Fruit fly (Drosophila melanogaster) whole organism, embryonic: ENCODE results near the gene Fbxl4.

Source experiments
- Atf-2 ChIP-seq: fragments of 200-800 bp; sonication (Bioruptor generic); optimal IDR thresholded peaks from 2 replicates; lab custom pipeline; 2016; ENCODE audit warnings: missing biosample characterization, missing genetic modification characterization
- BEAF-32 ChIP-seq: fragments of 200-800 bp; sonication (Bioruptor generic); optimal IDR thresholded peaks from 3 replicates; lab custom pipeline; 2017; ENCODE audit warnings: missing biosample characterization, missing genetic modification characterization, mild to moderate bottlenecking, moderate library complexity, missing genetic modification reagents
- CG10147 ChIP-seq: fragments of 200-800 bp; sonication (Bioruptor generic); optimal IDR thresholded peaks from 2 replicates; lab custom pipeline; 2019; ENCODE audit warnings: missing biosample characterization, mild to moderate bottlenecking, missing genetic modification characterization, moderate library complexity
- CG1024 ChIP-seq: fragments of 200-800 bp; sonication (Bioruptor generic); IDR thresholded peaks from 2 replicates; pipeline ENCODE4 v1.3.6; 2022; ENCODE audit warnings: missing biosample characterization, missing genetic modification characterization
- CG10267 ChIP-seq: fragments of 200-800 bp; sonication (Bioruptor generic); optimal IDR thresholded peaks from 2 replicates; lab custom pipeline; 2018; ENCODE audit warnings: missing biosample characterization, mild to moderate bottlenecking, missing genetic modification characterization, moderate library complexity
- CG10959 ChIP-seq: fragments of 200-800 bp; sonication (Bioruptor generic); IDR thresholded peaks from 2 replicates; pipeline ENCODE4 v1.3.6; 2022; ENCODE audit warnings: missing biosample characterization, missing genetic modification characterization
- CG11247 ChIP-seq: fragments of 200-800 bp; sonication (Bioruptor generic); IDR thresholded peaks from 2 replicates; pipeline ENCODE4 v1.3.6; 2022; ENCODE audit warnings: missing biosample characterization, missing genetic modification characterization
- CG11723 ChIP-seq: fragments of 200-800 bp; sonication (Bioruptor generic); optimal IDR thresholded peaks from 2 replicates; lab custom pipeline; 2017; ENCODE audit warnings: missing biosample characterization, mild to moderate bottlenecking, missing genetic modification characterization
- CG13624 ChIP-seq: fragments of 200-800 bp; sonication (Bioruptor generic); optimal IDR thresholded peaks from 2 replicates; lab custom pipeline; 2016; ENCODE audit warnings: missing biosample characterization, missing genetic modification characterization
- CG13775 ChIP-seq: fragments of 200-800 bp; sonication (Bioruptor generic); optimal IDR thresholded peaks from 3 replicates; lab custom pipeline; 2017; ENCODE audit warnings: missing biosample characterization, mild to moderate bottlenecking, missing genetic modification characterization
- CG15514 ChIP-seq: fragments of 200-800 bp; sonication (Bioruptor generic); optimal IDR thresholded peaks from 3 replicates; lab custom pipeline; 2017; ENCODE audit warnings: missing biosample characterization, missing genetic modification characterization, mild to moderate bottlenecking, moderate library complexity, missing genetic modification reagents
- CG17385 ChIP-seq: fragments of 200-800 bp; sonication (Bioruptor generic); optimal IDR thresholded peaks from 3 replicates; lab custom pipeline; 2018; ENCODE audit warnings: missing biosample characterization, mild to moderate bottlenecking, missing genetic modification characterization
- CG2116 ChIP-seq: fragments of 200-800 bp; sonication (Bioruptor generic); optimal IDR thresholded peaks from 3 replicates; lab custom pipeline; 2018; ENCODE audit warnings: missing biosample characterization, mild to moderate bottlenecking, missing genetic modification characterization
- CG31365 ChIP-seq: fragments of 200-800 bp; sonication (Bioruptor generic); optimal IDR thresholded peaks from 2 replicates; lab custom pipeline; 2018; ENCODE audit warnings: missing biosample characterization, mild to moderate bottlenecking, missing genetic modification characterization
- CG3847 ChIP-seq: fragments of 200-800 bp; sonication (Bioruptor generic); IDR thresholded peaks from 2 replicates; pipeline ENCODE4 v1.3.6; 2022; ENCODE audit warnings: missing biosample characterization, missing genetic modification characterization
- CG3995 ChIP-seq: fragments of 200-800 bp; sonication (Bioruptor generic); optimal IDR thresholded peaks from 3 replicates; lab custom pipeline; 2016; ENCODE audit warnings: missing biosample characterization, missing genetic modification characterization
- CG8281 ChIP-seq: fragments of 200-800 bp; sonication (Bioruptor generic); optimal IDR thresholded peaks from 2 replicates; lab custom pipeline; 2018; ENCODE audit warnings: missing biosample characterization, mild to moderate bottlenecking, missing genetic modification characterization, moderate library complexity
- CG9215 ChIP-seq: fragments of 200-800 bp; sonication (Bioruptor generic); IDR thresholded peaks from 2 replicates; pipeline ENCODE4 v1.3.6; 2022; ENCODE audit warnings: missing biosample characterization, missing genetic modification characterization
- CG9797 ChIP-seq: fragments of 200-800 bp; sonication (Bioruptor generic); optimal IDR thresholded peaks from 3 replicates; lab custom pipeline; 2018; ENCODE audit warnings: missing biosample characterization, mild to moderate bottlenecking, missing genetic modification characterization
- CG9932 ChIP-seq: fragments of 200-800 bp; sonication (Bioruptor generic); IDR thresholded peaks from 2 replicates; pipeline ENCODE4 v1.3.6; 2022; ENCODE audit warnings: missing biosample characterization, missing genetic modification characterization
- Dip2 ChIP-seq: fragments of 200-800 bp; sonication (Bioruptor generic); IDR thresholded peaks from 2 replicates; pipeline ENCODE4 v1.3.6; 2022; ENCODE audit warnings: missing biosample characterization, missing genetic modification characterization
- Drgx ChIP-seq: fragments of 200-800 bp; sonication (Bioruptor generic); IDR thresholded peaks from 2 replicates; pipeline ENCODE4 v1.3.6; 2022; ENCODE audit warnings: missing biosample characterization, missing genetic modification characterization
- Fer2 ChIP-seq: fragments of 200-800 bp; sonication (Bioruptor generic); optimal IDR thresholded peaks from 2 replicates; lab custom pipeline; 2018; ENCODE audit warnings: missing biosample characterization, mild to moderate bottlenecking, missing genetic modification characterization, moderate library complexity
- H15 ChIP-seq: fragments of 200-800 bp; sonication (Bioruptor generic); IDR thresholded peaks from 3 replicates; pipeline ENCODE4 v1.3.6; 2022; ENCODE audit warnings: missing biosample characterization, missing genetic modification characterization
- Hsf ChIP-seq: fragments of 200-800 bp; sonication (Bioruptor generic); optimal IDR thresholded peaks from 3 replicates; lab custom pipeline; 2016; ENCODE audit warnings: missing biosample characterization, missing genetic modification characterization
- Jarid2 ChIP-seq: fragments of 200-800 bp; sonication (Bioruptor generic); optimal IDR thresholded peaks from 3 replicates; lab custom pipeline; 2017; ENCODE audit warnings: mild to moderate bottlenecking, missing biosample characterization, missing genetic modification reagents, missing genetic modification characterization
- MBD-R2 ChIP-seq: fragments of 200-800 bp; sonication (Bioruptor generic); IDR thresholded peaks from 2 replicates; pipeline ENCODE4 v1.3.6; 2022; ENCODE audit warnings: missing biosample characterization, missing genetic modification characterization
- MESR4 ChIP-seq: fragments of 200-800 bp; sonication (Bioruptor generic); optimal IDR thresholded peaks from 2 replicates; lab custom pipeline; 2018; ENCODE audit warnings: missing biosample characterization, mild to moderate bottlenecking, missing genetic modification characterization, moderate library complexity
- Mes4 ChIP-seq: fragments of 200-800 bp; sonication (Bioruptor generic); optimal IDR thresholded peaks from 2 replicates; lab custom pipeline; 2016; ENCODE audit warnings: missing biosample characterization, missing genetic modification characterization
- Myb ChIP-seq: fragments of 200-800 bp; sonication (Bioruptor generic); optimal IDR thresholded peaks from 2 replicates; lab custom pipeline; 2016; ENCODE audit warnings: missing biosample characterization, missing genetic modification characterization
- NK7.1 ChIP-seq: fragments of 200-800 bp; sonication (Bioruptor generic); optimal IDR thresholded peaks from 3 replicates; lab custom pipeline; 2016; ENCODE audit warnings: missing biosample characterization, missing genetic modification characterization
- Sry-β ChIP-seq: fragments of 200-800 bp; sonication (Bioruptor generic); optimal IDR thresholded peaks from 2 replicates; lab custom pipeline; 2018; ENCODE audit warnings: missing biosample characterization, mild to moderate bottlenecking, missing genetic modification characterization, moderate library complexity
- bbx ChIP-seq: fragments of 200-800 bp; sonication (Bioruptor generic); IDR thresholded peaks from 2 replicates; pipeline ENCODE4 v1.3.6; 2022; ENCODE audit warnings: missing biosample characterization, missing genetic modification characterization; ENCODE audit not compliant: partially characterized antibody
- br ChIP-seq: fragments of >200 bp; optimal IDR thresholded peaks from 2 replicates; lab custom pipeline; 2017
- crp ChIP-seq, 2 experiments: fragments of 200-800 bp; sonication (Bioruptor generic); optimal IDR thresholded peaks; 2 replicates in 1 of 2; 3 replicates in 1 of 2; lab custom pipeline; 2017; ENCODE audit warnings: missing biosample characterization in 2 of 2, missing genetic modification characterization in 2 of 2, mild to moderate bottlenecking in 1 of 2, moderate library complexity in 1 of 2
- eyg ChIP-seq: fragments of 200-800 bp; sonication (Bioruptor generic); optimal IDR thresholded peaks from 3 replicates; lab custom pipeline; 2016; ENCODE audit warnings: missing biosample characterization, missing genetic modification characterization
- fru ChIP-seq: fragments of >200 bp; optimal IDR thresholded peaks from 2 replicates; lab custom pipeline; 2017
- gro ChIP-seq: fragments of 200-800 bp; sonication (Bioruptor generic); optimal IDR thresholded peaks from 2 replicates; lab custom pipeline; 2016; ENCODE audit warnings: missing biosample characterization, missing genetic modification characterization
- h ChIP-seq: fragments of >200 bp; optimal IDR thresholded peaks from 2 replicates; lab custom pipeline; 2017
- kah ChIP-seq: fragments of 200-800 bp; sonication (Bioruptor generic); optimal IDR thresholded peaks from 2 replicates; lab custom pipeline; 2018; ENCODE audit warnings: missing biosample characterization, mild to moderate bottlenecking, missing genetic modification characterization
- lbe ChIP-seq: fragments of 200-800 bp; sonication (Bioruptor generic); optimal IDR thresholded peaks from 2 replicates; lab custom pipeline; 2016; ENCODE audit warnings: missing biosample characterization, mild to moderate bottlenecking, missing genetic modification characterization
- lola ChIP-seq, 3 experiments: fragments of >200 bp in 2 of 3; fragments of 200-800 bp in 1 of 3; sonication (Bioruptor generic) in 1 of 3; optimal IDR thresholded peaks; 2 replicates each; lab custom pipeline; 2017 to 2019; ENCODE audit warnings: missing biosample characterization in 3 of 3, missing genetic modification characterization in 3 of 3, mild to moderate bottlenecking in 1 of 3, moderate library complexity in 1 of 3
- pros ChIP-seq: fragments of 200-800 bp; sonication (Bioruptor generic); optimal IDR thresholded peaks from 3 replicates; lab custom pipeline; 2019; ENCODE audit warnings: missing biosample characterization, mild to moderate bottlenecking, missing genetic modification characterization, moderate library complexity
- pzg ChIP-seq: fragments of 200-800 bp; sonication (Bioruptor generic); optimal IDR thresholded peaks from 3 replicates; lab custom pipeline; 2018; ENCODE audit warnings: missing biosample characterization, mild to moderate bottlenecking, missing genetic modification characterization, moderate library complexity
- row ChIP-seq: fragments of 200-800 bp; sonication (Bioruptor generic); IDR thresholded peaks from 3 replicates; pipeline ENCODE4 v1.3.6; 2022; ENCODE audit warnings: missing biosample characterization, missing genetic modification characterization
- run ChIP-seq: fragments of 200-800 bp; sonication (Bioruptor generic); optimal IDR thresholded peaks from 3 replicates; lab custom pipeline; 2018; ENCODE audit warnings: missing biosample characterization, mild to moderate bottlenecking, missing genetic modification characterization
- sens ChIP-seq: fragments of 200-800 bp; sonication (Bioruptor generic); peaks from one replicate; lab custom pipeline; 2016; ENCODE audit warnings: missing biosample characterization, missing genetic modification characterization
- tap ChIP-seq: fragments of 200-800 bp; optimal IDR thresholded peaks from 3 replicates; lab custom pipeline; 2019; ENCODE audit warnings: missing biosample characterization, mild to moderate bottlenecking, missing genetic modification characterization, moderate library complexity
- trem ChIP-seq: fragments of 200-800 bp; optimal IDR thresholded peaks from 3 replicates; lab custom pipeline; 2019; ENCODE audit warnings: missing biosample characterization, mild to moderate bottlenecking, missing genetic modification characterization, moderate library complexity
- vvl ChIP-seq: fragments of 200-800 bp; sonication (Bioruptor generic); IDR thresholded peaks from 2 replicates; pipeline ENCODE4 v1.3.6; 2022; ENCODE audit warnings: missing biosample characterization, missing genetic modification characterization
- yki ChIP-seq: fragments of >200 bp; optimal IDR thresholded peaks from 3 replicates; lab custom pipeline; 2018

The Fbxl4 gene

dm6 chrX:14208426-14209208, 29.1 kb downstream of the Fbxl4 start (continued):
- TF ChIP-seq CG10147 (GFP tag; lab: Kevin White, UChicago) (peak; percentile 56), gro (no peak), MBD-R2 (0 out of 2 replicates have a peak, but pooled peaks have one; percentile 22), CG2116 (peak; percentile 10), CG1024 (GFP tag; lab: Robert Waterston, UW) (peak; percentile 55; the same call in 1 of the 2 replicates), CG11247 (GFP tag; lab: Robert Waterston, UW) (no peak; the same call in 1 of the 2 replicates), lola (GFP tag; optimal IDR thresholded peaks at IDR 0.05; lab: Kevin White, UChicago) (peak in 1 of 3 experiments; percentile 64), CG10959 (GFP tag; lab: Robert Waterston, UW) (peak; percentile 29; the same call in 1 of the 2 replicates), Hsf (peak; percentile 37), H15 (peak; percentile 41; the same call in 1 of the 3 replicates), CG13775 (GFP tag; lab: Kevin White, UChicago) (no peak), CG9932 (no peak), fru (lab: Kevin White, UChicago) (no peak), NK7.1 (no peak), Jarid2 (GFP tag; lab: Kevin White, UChicago) (no peak), CG11723 (GFP tag; lab: Kevin White, UChicago) (peak; percentile 42), CG17385 (GFP tag; lab: Kevin White, UChicago) (peak; percentile 59), eyg (no peak), bbx (GFP tag; lab: Robert Waterston, UW) (no peak), yki (lab: Kevin White, UChicago) (no peak), CG9797 (GFP tag; lab: Kevin White, UChicago) (no peak), pros (peak; percentile 15), CG8281 (tag; lab: Kevin White, UChicago) (peak; percentile 45), tap (tag; lab: Kevin White, UChicago) (peak; percentile 63), CG9215 (no peak), lbe (GFP tag; lab: Kevin White, UChicago) (no peak), br (lab: Kevin White, UChicago) (no peak)

- TF ChIP-seq CG31365 (no peak), CG3995 (GFP tag; lab: Kevin White, UChicago) (no peak), Mes4 (no peak), trem (tag; lab: Kevin White, UChicago) (peak; percentile 68), MBD-R2 (peak; percentile 85), MESR4 (GFP tag; lab: Kevin White, UChicago) (peak; percentile 39), row (peak; percentile 18; the same call in 2 of the 3 replicates), crp (GFP tag; optimal IDR thresholded peaks at IDR 0.05; lab: Kevin White, UChicago) (peak; percentile 15 to 84), BEAF-32 (GFP tag; lab: Kevin White, UChicago) (peak; percentile 13), CG3847 (GFP tag; lab: Robert Waterston, UW) (peak; percentile 37), Atf-2 (GFP tag; lab: Kevin White, UChicago) (no peak), pzg (GFP tag; lab: Kevin White, UChicago) (peak; percentile 34), run (tag; lab: Kevin White, UChicago) (no peak), Myb (GFP tag; lab: Kevin White, UChicago) (peak; percentile 51), CG15514 (GFP tag; lab: Kevin White, UChicago) (peak; percentile 38), Sry-β (GFP tag; lab: Kevin White, UChicago) (peak; percentile 15), vvl (GFP tag; lab: Robert Waterston, UW) (peak; percentile 27), CG13624 (GFP tag; lab: Kevin White, UChicago) (no peak), h (lab: Kevin White, UChicago) (no peak), Drgx (no peak), CG10267 (tag; lab: Kevin White, UChicago) (no peak), Fer2 (tag; lab: Kevin White, UChicago) (no peak), Dip2 (no peak), sens (peak; percentile 23), kah (GFP tag; lab: Kevin White, UChicago) (no peak)
These were observed 36.5 kb downstream of the Fbxl4 start, which contains the start of gene Prp16 for dm6 chrX:14201178-14201577. Gene Prp16 (plus strand): TSS chrX:14201362.
